Worm (Caenorhabditis elegans): ENCODE results near the gene R12B2.3.

Gene R12B2.3

DNA sequence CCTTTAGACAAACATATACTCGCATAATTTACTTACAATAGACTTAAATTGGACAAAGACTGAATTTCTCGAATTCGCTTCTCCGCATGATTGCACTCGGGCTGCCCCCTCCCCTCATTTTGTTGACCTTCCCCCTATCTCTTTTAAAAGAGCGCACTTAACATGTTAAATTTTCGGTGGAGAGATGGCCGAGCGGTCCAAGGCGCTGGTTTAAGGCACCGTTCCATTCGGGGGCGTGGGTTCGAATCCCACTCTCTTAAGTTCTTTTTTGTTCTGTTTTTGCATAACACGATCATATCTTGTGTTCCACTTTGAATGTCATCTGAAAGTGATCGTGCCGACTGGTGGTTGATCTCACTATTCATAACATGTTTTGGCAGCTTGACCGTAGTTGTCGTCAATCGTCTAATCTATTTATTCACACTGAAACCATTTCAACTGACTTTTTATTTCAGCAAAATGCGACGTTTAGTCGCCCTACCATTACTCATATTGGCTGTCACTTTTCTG lies 35.6 kb upstream of the R12B2.3 start, which contains the start of gene cutl-23 (continued):
- TF ChIP-seq hlh-26 (GFP tag; conservative IDR thresholded peaks at IDR 0.05) (no peak), F23B12.7 (tag; optimal IDR thresholded peaks at IDR 0.05; ENCODE audit: insufficient read depth) (peak; percentile 18), ccch-3 (GFP tag; optimal IDR thresholded peaks at IDR 0.05) (no peak), F39B2.1 (GFP tag; IDR thresholded peaks at IDR 0.05) (0 out of 2 replicates have a peak, but pooled peaks have one; percentile 39), dpff-1 (tag; optimal IDR thresholded peaks at IDR 0.05) (no peak), Y67H2A.10 (GFP tag; conservative IDR thresholded peaks at IDR 0.05) (no peak), F22D6.2 (tag; optimal IDR thresholded peaks at IDR 0.05) (no peak), B0035.1 (tag; optimal IDR thresholded peaks at IDR 0.05) (no peak), F10E7.11 (tag; optimal IDR thresholded peaks at IDR 0.05) (no peak), snpc-1.1 (tag; optimal IDR thresholded peaks at IDR 0.05; ENCODE audit: insufficient read depth) (no peak), Y53G8AR.9 (GFP tag; conservative IDR thresholded peaks at IDR 0.05) (no peak), lin-54 (GFP tag; optimal IDR thresholded peaks at IDR 0.05) (peak; percentile 53), lin-40 (tag; optimal IDR thresholded peaks at IDR 0.05) (no peak), ekl-4 (GFP tag; IDR thresholded peaks at IDR 0.05) (peak; percentile 66; the same call in 1 of the 2 replicates), ZK185.1 (tag; optimal IDR thresholded peaks at IDR 0.05; ENCODE audit: poor library complexity, severe bottlenecking) (peak; percentile 64), fkh-3 (tag; optimal IDR thresholded peaks at IDR 0.05) (no peak), ceh-58 (GFP tag; IDR thresholded peaks at IDR 0.05) (no peak), let-526 (GFP tag; IDR thresholded peaks at IDR 0.05) (no peak), nfya-1 (tag; optimal IDR thresholded peaks at IDR 0.05; ENCODE audit: borderline replicate concordance, insufficient read depth) (no peak), T07F8.4 (tag; optimal IDR thresholded peaks at IDR 0.05) (peak; percentile 59), madf-8 (GFP tag; conservative IDR thresholded peaks at IDR 0.05) (no peak), tlf-1 (GFP tag; optimal IDR thresholded peaks at IDR 0.05) (no peak), hlh-12 (tag; optimal IDR thresholded peaks at IDR 0.05) (peak; percentile 26), aptf-2 (GFP tag; conservative IDR thresholded peaks at IDR 0.05) (no peak), cebp-1 (GFP tag; IDR thresholded peaks at IDR 0.05) (no peak), cebp-1 (tag; optimal IDR thresholded peaks at IDR 0.05) (no peak), attf-3 (GFP tag; conservative IDR thresholded peaks at IDR 0.05) (0 out of 2 replicates have a peak, but pooled peaks have one; percentile 41), ztf-25 (GFP tag; IDR thresholded peaks at IDR 0.05) (peak; percentile 70; the same call in 1 of the 2 replicates), snpc-1.3 (tag; optimal IDR thresholded peaks at IDR 0.05; ENCODE audit: insufficient read depth) (peak; percentile 73), Y95B8A.8 (GFP tag; IDR thresholded peaks at IDR 0.05) (no peak), tbx-9 (tag; optimal IDR thresholded peaks at IDR 0.05; ENCODE audit: borderline replicate concordance) (no peak), gei-17 (GFP tag; optimal IDR thresholded peaks at IDR 0.05) (no peak), snpc-4 (GFP tag; optimal IDR thresholded peaks at IDR 0.05) (no peak), snpc-4 (tag; optimal IDR thresholded peaks at IDR 0.05) (peak in 2 of 4 experiments; percentile 16 to 37), F49E8.2 (tag; optimal IDR thresholded peaks at IDR 0.05; ENCODE audit: insufficient read depth) (no peak), ama-1 (optimal IDR thresholded peaks at IDR 0.05) (no peak), ama-1 (GFP tag; optimal IDR thresholded peaks at IDR 0.05) (peak; percentile 61 to 74), ztf-22 (GFP tag; optimal IDR thresholded peaks at IDR 0.05) (no peak), ztf-6 (GFP tag; IDR thresholded peaks at IDR 0.05) (no peak), zim-3 (tag; optimal IDR thresholded peaks at IDR 0.05) (peak; percentile 26), nfya-2 (GFP tag; IDR thresholded peaks at IDR 0.05) (no peak), atf-7 (tag; optimal IDR thresholded peaks at IDR 0.05) (peak; percentile 22), mcd-1 (GFP tag; IDR thresholded peaks at IDR 0.05) (0 out of 2 replicates have a peak, but pooled peaks have one; percentile 19), K11D2.4 (GFP tag; IDR thresholded peaks at IDR 0.05) (no peak), die-1 (tag; optimal IDR thresholded peaks at IDR 0.05) (peak; percentile 72), mel-28 (tag; optimal IDR thresholded peaks at IDR 0.05; ENCODE audit: borderline replicate concordance) (no peak), akir-1 (GFP tag; optimal IDR thresholded peaks at IDR 0.05) (no peak)

Data from whole organism, young adult.